Fruit fly (Drosophila melanogaster): ENCODE measurements around the gene ArgRS.
"Not testable (repeated sequence)": the region's sequence is repeated elsewhere in the genome, so short reads cannot be mapped to it uniquely, and the experiment has no call there.

The ArgRS gene

DNA sequence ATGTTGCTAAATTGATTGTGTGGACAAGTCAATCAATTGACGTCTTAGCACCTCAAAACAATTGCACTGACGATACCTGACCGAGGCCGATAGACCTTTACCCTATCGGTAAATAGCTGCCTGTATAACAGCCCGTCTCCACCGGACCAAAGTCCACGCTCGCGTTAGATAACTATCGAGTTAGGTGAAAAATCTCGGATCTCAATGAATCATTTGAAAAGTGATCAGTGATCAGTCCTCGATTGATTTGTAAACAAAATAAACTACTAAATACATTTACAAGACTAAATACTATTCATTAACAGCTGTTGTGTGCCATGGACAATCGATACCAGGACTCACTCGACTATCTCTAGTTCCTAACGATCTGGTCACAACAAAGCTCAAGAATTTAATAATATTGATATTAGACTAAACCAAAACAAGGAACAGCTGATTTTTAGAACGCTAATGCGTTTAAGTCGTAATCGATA, 44.8 kb downstream of the ArgRS start, which contains the start of the genes sordd2 and CG15602 (continued):
- TF ChIP-seq ssp (GFP tag; IDR thresholded peaks at IDR 0.05) (peak; percentile 95), bbx (GFP tag; IDR thresholded peaks at IDR 0.05; ENCODE audit: partially characterized antibody) (peak; percentile 86), Gug (GFP tag; IDR thresholded peaks at IDR 0.05) (peak; percentile 21; the same call in 1 of the 4 replicates), pan (GFP tag; optimal IDR thresholded peaks at IDR 0.05 in 1 of 2, IDR thresholded peaks at IDR 0.05 in 1 of 2) (peak in 1 of 2 experiments; percentile 24), chinmo (GFP tag; IDR thresholded peaks at IDR 0.05; ENCODE audit: partially characterized antibody) (0 out of 4 replicates have a peak, but pooled peaks have one; percentile 20), Dref (GFP tag; IDR thresholded peaks at IDR 0.05) (peak; percentile 71), sna (GFP tag; IDR thresholded peaks at IDR 0.05; ENCODE audit: partially characterized antibody) (peak; percentile 67), knrl (GFP tag; IDR thresholded peaks at IDR 0.05; ENCODE audit: partially characterized antibody) (peak; percentile 81), Rfx (GFP tag; IDR thresholded peaks at IDR 0.05) (peak; percentile 31; the same call in 1 of the 2 replicates), mld (GFP tag; IDR thresholded peaks at IDR 0.05; ENCODE audit: partially characterized antibody) (0 out of 3 replicates have a peak, but pooled peaks have one; percentile 20), CG7357 (GFP tag; IDR thresholded peaks at IDR 0.05) (0 out of 3 replicates have a peak, but pooled peaks have one; percentile 20), Ptx1 (GFP tag; IDR thresholded peaks at IDR 0.05) (0 out of 2 replicates have a peak, but pooled peaks have one; percentile 11), tna (GFP tag; IDR thresholded peaks at IDR 0.05; ENCODE audit: partially characterized antibody) (peak; percentile 62), Scr (GFP tag; IDR thresholded peaks at IDR 0.05; ENCODE audit: partially characterized antibody) (peak; percentile 81), sens (GFP tag) (peak; percentile 65), CG42726 (GFP tag; IDR thresholded peaks at IDR 0.05; ENCODE audit: partially characterized antibody) (peak; percentile 80; the same call in 1 of the 2 replicates), hb (GFP tag; IDR thresholded peaks at IDR 0.05; ENCODE audit: partially characterized antibody) (peak; percentile 76), klu (GFP tag; IDR thresholded peaks at IDR 0.05) (peak; percentile 18; the same call in 1 of the 2 replicates), vnd (GFP tag; IDR thresholded peaks at IDR 0.05; ENCODE audit: partially characterized antibody) (peak; percentile 68), nerfin-2 (GFP tag; IDR thresholded peaks at IDR 0.05; ENCODE audit: partially characterized antibody) (peak; percentile 40; the same call in 1 of the 2 replicates)
- not testable (repeated sequence) for TF ChIP-seq pan (optimal IDR thresholded peaks at IDR 0.05)

DNA sequence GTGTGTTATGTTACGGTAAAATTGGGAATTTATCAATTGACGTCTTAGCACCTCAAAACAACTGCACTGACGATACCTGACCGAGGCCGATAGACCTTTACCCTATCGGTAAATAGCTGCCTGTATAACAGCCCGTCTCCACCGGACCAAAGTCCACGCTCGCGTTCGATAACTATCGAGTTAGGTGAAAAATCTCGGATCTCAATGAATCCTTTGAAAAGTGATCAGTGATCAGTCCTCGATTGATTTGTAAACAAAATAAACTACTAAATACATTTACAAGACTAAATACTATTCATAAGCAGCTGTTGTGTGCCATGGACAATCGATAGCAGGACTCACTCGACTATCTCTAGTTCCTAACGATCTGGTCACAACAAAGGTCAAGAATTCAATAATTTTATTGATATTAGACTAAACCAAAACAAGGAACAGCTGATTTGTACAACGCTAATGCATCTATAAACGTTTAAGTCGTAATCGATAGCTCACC, 47.9 kb downstream of the ArgRS start, which contains the start of gene sordd1:
Gene sordd1 (minus strand): TSS at position 78 of the 493 bp plus-strand sequence.
- TF ChIP-seq chinmo (GFP tag; IDR thresholded peaks at IDR 0.05; ENCODE audit: partially characterized antibody) (peak; percentile 86; the same call in 1 of the 4 replicates), CG7357 (GFP tag; IDR thresholded peaks at IDR 0.05) (peak; percentile 96), amos (GFP tag; IDR thresholded peaks at IDR 0.05; ENCODE audit: partially characterized antibody) (peak; percentile 93), slbo (GFP tag; IDR thresholded peaks at IDR 0.05) (peak; percentile 39; the same call in 1 of the 2 replicates), CG14860 (GFP tag; IDR thresholded peaks at IDR 0.05; ENCODE audit: partially characterized antibody) (peak; percentile 89), Hr78 (GFP tag; optimal IDR thresholded peaks at IDR 0.05) (peak in 1 of 2 experiments; percentile 58), inv (GFP tag; IDR thresholded peaks at IDR 0.05; ENCODE audit: partially characterized antibody) (peak; percentile 95), CG34224 (GFP tag; IDR thresholded peaks at IDR 0.05; ENCODE audit: partially characterized antibody) (peak; percentile 85), Opbp (GFP tag; IDR thresholded peaks at IDR 0.05; ENCODE audit: partially characterized antibody) (peak; percentile 88), CG6791 (GFP tag; IDR thresholded peaks at IDR 0.05; ENCODE audit: partially characterized antibody) (peak; percentile 97), CG7963 (GFP tag; IDR thresholded peaks at IDR 0.05; ENCODE audit: partially characterized antibody) (peak; percentile 85), Ptx1 (GFP tag; IDR thresholded peaks at IDR 0.05) (0 out of 2 replicates have a peak, but pooled peaks have one; percentile 23), Dref (GFP tag; IDR thresholded peaks at IDR 0.05) (peak; percentile 79), CG8290 (GFP tag; optimal IDR thresholded peaks at IDR 0.05) (peak; percentile 74), CG8290 (tag; optimal IDR thresholded peaks at IDR 0.05) (peak in 1 of 2 experiments; percentile 63), Sry-δ (GFP tag; optimal IDR thresholded peaks at IDR 0.05) (peak; percentile 76), gfzf (GFP tag; optimal IDR thresholded peaks at IDR 0.05) (peak; percentile 2), CG3847 (GFP tag; IDR thresholded peaks at IDR 0.05) (peak; percentile 35; the same call in 1 of the 2 replicates), knrl (GFP tag; IDR thresholded peaks at IDR 0.05; ENCODE audit: partially characterized antibody) (peak; percentile 93), Neu2 (GFP tag; optimal IDR thresholded peaks at IDR 0.05; ENCODE audit: borderline replicate concordance) (peak; percentile 53), CG16813 (GFP tag; IDR thresholded peaks at IDR 0.05; ENCODE audit: partially characterized antibody) (peak; percentile 97), CG2116 (GFP tag; optimal IDR thresholded peaks at IDR 0.05) (peak; percentile 63), CG11456 (GFP tag; IDR thresholded peaks at IDR 0.05) (peak; percentile 51; the same call in 1 of the 3 replicates), hbn (GFP tag; IDR thresholded peaks at IDR 0.05; ENCODE audit: partially characterized antibody) (peak; percentile 83), Dll (GFP tag; IDR thresholded peaks at IDR 0.05; ENCODE audit: partially characterized antibody) (peak; percentile 87), zen2 (GFP tag; IDR thresholded peaks at IDR 0.05; ENCODE audit: partially characterized antibody) (peak; percentile 75; the same call in 2 of the 3 replicates), sna (GFP tag; IDR thresholded peaks at IDR 0.05; ENCODE audit: partially characterized antibody) (peak; percentile 70; the same call in 1 of the 2 replicates), CG42726 (GFP tag; IDR thresholded peaks at IDR 0.05; ENCODE audit: partially characterized antibody) (peak; percentile 87), BEAF-32 (GFP tag; optimal IDR thresholded peaks at IDR 0.05) (peak; percentile 81), tna (GFP tag; IDR thresholded peaks at IDR 0.05; ENCODE audit: partially characterized antibody) (peak; percentile 86)
